Fruit fly (Drosophila melanogaster): ENCODE measurements around the gene Trm7-34.

Gene Trm7-34

DNA sequence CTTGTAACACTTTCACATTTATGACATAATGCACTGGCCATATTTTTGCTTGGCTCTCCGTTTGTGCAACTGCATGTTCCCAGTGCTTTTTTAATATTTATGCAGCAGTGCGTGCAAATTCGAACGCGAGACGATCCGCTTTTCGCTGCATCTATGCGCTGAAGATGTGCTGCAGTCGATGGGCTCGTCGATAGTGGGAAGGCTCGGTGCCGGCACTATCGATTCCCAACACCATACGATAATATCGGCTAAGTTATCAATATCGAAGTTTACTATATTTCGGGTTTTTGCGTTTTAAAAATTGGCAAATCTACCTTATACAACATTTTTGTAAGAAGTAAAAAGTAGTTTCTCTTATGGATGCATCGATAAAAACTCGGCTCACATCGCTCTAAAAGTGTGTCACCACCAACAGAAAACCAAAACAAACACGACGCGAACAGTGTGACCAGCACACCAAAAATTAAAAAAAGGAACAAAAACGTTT, 36.0 kb downstream of the Trm7-34 start, which contains the start of gene RhoGAP93B:
TSS of gene RhoGAP93B (minus strand) at position 197 of the 487 bp plus-strand sequence.
- TF ChIP-seq dl (GFP tag; optimal IDR thresholded peaks at IDR 0.05; ENCODE audit: insufficient read depth in 1 of 2, partially characterized antibody in 2 of 2), result no peak
- TF ChIP-seq psq (GFP tag; optimal IDR thresholded peaks at IDR 0.05), result peak; percentile 82
- peak; percentile 35 for TF ChIP-seq sv (GFP tag; optimal IDR thresholded peaks at IDR 0.05)
- TF ChIP-seq Jra (GFP tag; optimal IDR thresholded peaks at IDR 0.05), result peak; percentile 97
- no peak for TF ChIP-seq lola (GFP tag; optimal IDR thresholded peaks at IDR 0.05)
- TF ChIP-seq Hr78 (GFP tag; optimal IDR thresholded peaks at IDR 0.05), result no peak
- TF ChIP-seq dmrt93B (GFP tag; optimal IDR thresholded peaks at IDR 0.05), result no peak
- no peak for TF ChIP-seq usp (GFP tag; optimal IDR thresholded peaks at IDR 0.05)
- no peak for TF ChIP-seq tai (GFP tag; optimal IDR thresholded peaks at IDR 0.05)
- TF ChIP-seq rgr (GFP tag; optimal IDR thresholded peaks at IDR 0.05), result peak; percentile 83
- no peak for TF ChIP-seq N (GFP tag; optimal IDR thresholded peaks at IDR 0.05)
- TF ChIP-seq HLH106 (tag; optimal IDR thresholded peaks at IDR 0.05), result peak; percentile 84
- no peak for TF ChIP-seq sage (GFP tag; optimal IDR thresholded peaks at IDR 0.05)
- TF ChIP-seq GATAd (GFP tag; optimal IDR thresholded peaks at IDR 0.05), result no peak
- TF ChIP-seq foxo (GFP tag; optimal IDR thresholded peaks at IDR 0.05), result peak; percentile 36 to 83
- TF ChIP-seq OdsH (GFP tag; optimal IDR thresholded peaks at IDR 0.05), result peak; percentile 65
- peak; percentile 19 for TF ChIP-seq Myc (optimal IDR thresholded peaks at IDR 0.05)
- TF ChIP-seq h (GFP tag; optimal IDR thresholded peaks at IDR 0.05), result peak; percentile 82
- peak; percentile 84 for TF ChIP-seq CG9705 (GFP tag; optimal IDR thresholded peaks at IDR 0.05)
- peak; percentile 53 for TF ChIP-seq Hr83 (GFP tag; optimal IDR thresholded peaks at IDR 0.05; ENCODE audit: poor library complexity, severe bottlenecking)
- peak; percentile 29 for TF ChIP-seq jim (GFP tag; optimal IDR thresholded peaks at IDR 0.05)
- peak; percentile 87 for TF ChIP-seq woc (GFP tag; optimal IDR thresholded peaks at IDR 0.05)
- TF ChIP-seq Mio (GFP tag; optimal IDR thresholded peaks at IDR 0.05), result peak; percentile 40
- TF ChIP-seq Vsx2 (GFP tag; optimal IDR thresholded peaks at IDR 0.05; ENCODE audit: partially characterized antibody), result no peak
- peak; percentile 93 for TF ChIP-seq dsf (GFP tag; optimal IDR thresholded peaks at IDR 0.05; ENCODE audit: borderline replicate concordance)
- no peak for TF ChIP-seq CrebA (GFP tag; optimal IDR thresholded peaks at IDR 0.05; ENCODE audit: borderline replicate concordance)
- TF ChIP-seq brk (GFP tag; optimal IDR thresholded peaks at IDR 0.05), result no peak
- peak; percentile 65 for TF ChIP-seq CG32264 (GFP tag; optimal IDR thresholded peaks at IDR 0.05)
- TF ChIP-seq Dif (GFP tag; optimal IDR thresholded peaks at IDR 0.05; ENCODE audit: partially characterized antibody), result no peak
- peak; percentile 75 for TF ChIP-seq ey (GFP tag; optimal IDR thresholded peaks at IDR 0.05)
- no peak for TF ChIP-seq Dfd (GFP tag; optimal IDR thresholded peaks at IDR 0.05)
- TF ChIP-seq Sp1 (GFP tag; optimal IDR thresholded peaks at IDR 0.05), result peak; percentile 80
- TF ChIP-seq br (GFP tag; optimal IDR thresholded peaks at IDR 0.05), result peak; percentile 83
- TF ChIP-seq fru (GFP tag; optimal IDR thresholded peaks at IDR 0.05), result peak; percentile 91
- no peak for TF ChIP-seq Hnf4 (GFP tag; optimal IDR thresholded peaks at IDR 0.05)
- no peak for TF ChIP-seq pan (optimal IDR thresholded peaks at IDR 0.05)
- no peak for TF ChIP-seq Abd-B (GFP tag; optimal IDR thresholded peaks at IDR 0.05)
- no peak for TF ChIP-seq Rel (GFP tag; optimal IDR thresholded peaks at IDR 0.05)
- TF ChIP-seq Rel (tag; optimal IDR thresholded peaks at IDR 0.05), result peak; percentile 68

DNA sequence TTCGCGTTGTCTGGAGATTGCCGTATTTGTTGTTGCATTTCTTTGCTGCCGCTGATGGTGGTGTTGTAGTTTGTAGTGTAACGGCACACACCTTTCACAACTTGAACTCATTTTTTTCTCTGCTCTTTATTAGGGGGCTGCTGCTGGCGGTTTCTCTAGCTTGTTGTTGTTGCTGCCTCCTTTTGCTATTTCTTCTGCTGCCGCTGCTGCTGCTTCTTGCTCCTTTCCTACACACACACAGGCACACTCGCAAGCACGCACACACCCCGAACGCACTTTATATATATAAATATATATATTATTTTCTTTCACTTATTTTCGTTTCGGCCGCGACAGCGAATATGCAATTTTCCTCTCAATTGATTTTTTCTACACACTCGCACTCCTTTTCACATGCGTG, 36.5 kb downstream of the Trm7-34 start:
- TF ChIP-seq br (GFP tag; optimal IDR thresholded peaks at IDR 0.05), result no peak
- TF ChIP-seq Myc (optimal IDR thresholded peaks at IDR 0.05), result no peak
- TF ChIP-seq Abd-B (GFP tag; optimal IDR thresholded peaks at IDR 0.05), result no peak
- TF ChIP-seq dsf (GFP tag; optimal IDR thresholded peaks at IDR 0.05; ENCODE audit: borderline replicate concordance), result no peak
- TF ChIP-seq Dfd (GFP tag; optimal IDR thresholded peaks at IDR 0.05), result no peak
- TF ChIP-seq Hnf4 (GFP tag; optimal IDR thresholded peaks at IDR 0.05), result no peak
- TF ChIP-seq CG9705 (GFP tag; optimal IDR thresholded peaks at IDR 0.05), result no peak
- no peak for TF ChIP-seq brk (GFP tag; optimal IDR thresholded peaks at IDR 0.05)
- TF ChIP-seq HLH106 (tag; optimal IDR thresholded peaks at IDR 0.05), result no peak
- TF ChIP-seq woc (GFP tag; optimal IDR thresholded peaks at IDR 0.05), result no peak
- TF ChIP-seq Dif (GFP tag; optimal IDR thresholded peaks at IDR 0.05; ENCODE audit: partially characterized antibody), result no peak
- no peak for TF ChIP-seq fru (GFP tag; optimal IDR thresholded peaks at IDR 0.05)
- no peak for TF ChIP-seq N (GFP tag; optimal IDR thresholded peaks at IDR 0.05)
- no peak for TF ChIP-seq ey (GFP tag; optimal IDR thresholded peaks at IDR 0.05)
- TF ChIP-seq Sp1 (GFP tag; optimal IDR thresholded peaks at IDR 0.05), result no peak
- TF ChIP-seq foxo (GFP tag; optimal IDR thresholded peaks at IDR 0.05), result no peak
- TF ChIP-seq jim (GFP tag; optimal IDR thresholded peaks at IDR 0.05), result no peak
- TF ChIP-seq Vsx2 (GFP tag; optimal IDR thresholded peaks at IDR 0.05; ENCODE audit: partially characterized antibody), result no peak
- TF ChIP-seq dl (GFP tag; optimal IDR thresholded peaks at IDR 0.05; ENCODE audit: insufficient read depth in 1 of 2, partially characterized antibody in 2 of 2), result no peak
